Fruit fly (Drosophila melanogaster): ENCODE data around the gene CG46026.

DNA sequence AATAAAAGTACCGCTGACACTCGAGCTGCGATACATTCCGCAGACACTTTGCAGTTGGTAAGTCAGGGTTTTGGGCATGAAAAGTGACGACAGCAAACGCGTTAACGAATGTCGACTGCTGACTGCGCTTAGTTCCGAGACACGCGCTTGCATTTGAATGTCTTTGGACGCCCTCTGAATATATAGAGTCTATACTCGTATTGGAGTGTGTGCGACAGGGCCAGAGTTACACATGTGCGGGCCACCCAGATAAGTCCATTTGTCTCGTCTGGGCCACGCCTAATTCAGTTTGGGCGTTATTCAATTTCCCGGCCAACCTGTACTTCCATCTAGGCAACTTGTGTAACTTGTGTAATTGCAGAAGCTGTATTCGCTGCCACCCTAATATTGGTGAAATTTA, 16.4 kb upstream of the CG46026 start:
- TF ChIP-seq CG8478 (optimal IDR thresholded peaks at IDR 0.05) (no peak), usp (GFP tag; optimal IDR thresholded peaks at IDR 0.05) (no peak), EcR (GFP tag; optimal IDR thresholded peaks at IDR 0.05) (no peak), psq (optimal IDR thresholded peaks at IDR 0.05) (no peak)

Data from whole organism.